Worm (Caenorhabditis elegans): Measurements from ENCODE around the gene C09B7.2.

DNA sequence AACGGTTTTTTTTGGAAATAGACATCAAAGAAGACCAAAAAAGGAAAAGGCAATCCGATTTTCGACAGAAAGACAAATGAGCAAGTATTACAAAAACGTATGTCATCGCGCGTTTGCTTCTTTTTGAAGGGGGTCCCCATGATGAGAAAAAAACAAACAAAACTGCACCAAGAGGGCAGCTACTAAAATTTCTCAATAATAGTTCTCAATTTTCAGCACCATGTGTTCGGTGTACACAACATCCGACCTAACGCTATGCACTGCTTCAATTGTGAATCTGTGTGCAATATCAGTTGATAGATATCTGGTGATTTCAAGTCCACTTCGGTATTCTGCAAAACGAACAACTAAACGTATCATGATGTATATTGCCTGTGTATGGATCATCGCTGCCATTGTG is 6.6 kb downstream of the C09B7.2 start:
- TF ChIP-seq ama-1 (optimal IDR thresholded peaks at IDR 0.05): no peak
- TF ChIP-seq ama-1 (GFP tag; optimal IDR thresholded peaks at IDR 0.05): no peak
- no peak for TF ChIP-seq ztf-6 (GFP tag; IDR thresholded peaks at IDR 0.05)
- TF ChIP-seq pha-4 (tag; optimal IDR thresholded peaks at IDR 0.05): no peak
- TF ChIP-seq T07F8.4 (tag; optimal IDR thresholded peaks at IDR 0.05): no peak
- no peak for TF ChIP-seq let-607 (tag; optimal IDR thresholded peaks at IDR 0.05)
- no peak for TF ChIP-seq bed-1 (GFP tag; IDR thresholded peaks at IDR 0.05)
- TF ChIP-seq aptf-2 (GFP tag; conservative IDR thresholded peaks at IDR 0.05): no peak
- TF ChIP-seq B0336.3 (GFP tag; IDR thresholded peaks at IDR 0.05): no peak
- TF ChIP-seq hmg-20 (GFP tag; IDR thresholded peaks at IDR 0.05): no peak
- no peak for TF ChIP-seq zfh-2 (GFP tag; conservative IDR thresholded peaks at IDR 0.05)
- TF ChIP-seq unc-62 (GFP tag; optimal IDR thresholded peaks at IDR 0.05): no peak
- no peak for TF ChIP-seq nhr-80 (tag; optimal IDR thresholded peaks at IDR 0.05)
- TF ChIP-seq nfya-2 (GFP tag; IDR thresholded peaks at IDR 0.05): no peak

Data from whole organism, young adult.